Worm (Caenorhabditis elegans) whole organism, L4/young adult: ENCODE results near the gene Y41C4A.7.

Source experiments
- W03F9.2 ChIP-seq: fragments of 150-350 bp; optimal IDR thresholded peaks from 2 replicates; lab custom pipeline; 2014; ENCODE audit warnings: missing biosample characterization, missing genetic modification characterization
- dao-5 ChIP-seq: sonication (generic microtip); optimal IDR thresholded peaks from 2 replicates; lab custom pipeline; 2016; ENCODE audit warnings: missing genotype, missing genetic modification characterization, moderate library complexity, missing compliant biosample characterization
- him-1 ChIP-seq: sonication (generic microtip); optimal IDR thresholded peaks from 2 replicates; lab custom pipeline; 2016; ENCODE audit warnings: missing genotype, missing genetic modification reagents, missing genetic modification characterization, missing compliant biosample characterization

Gene Y41C4A.7

ce11 chrIII:11718548-11718947, 19.9 kb downstream of the Y41C4A.7 start, which contains the start of gene Y41C4A.9:
TSS of gene Y41C4A.9 (minus strand) at chrIII:11718645.
- TF ChIP-seq him-1 (tag; lab: Kevin White, UChicago): no peak

DNA sequence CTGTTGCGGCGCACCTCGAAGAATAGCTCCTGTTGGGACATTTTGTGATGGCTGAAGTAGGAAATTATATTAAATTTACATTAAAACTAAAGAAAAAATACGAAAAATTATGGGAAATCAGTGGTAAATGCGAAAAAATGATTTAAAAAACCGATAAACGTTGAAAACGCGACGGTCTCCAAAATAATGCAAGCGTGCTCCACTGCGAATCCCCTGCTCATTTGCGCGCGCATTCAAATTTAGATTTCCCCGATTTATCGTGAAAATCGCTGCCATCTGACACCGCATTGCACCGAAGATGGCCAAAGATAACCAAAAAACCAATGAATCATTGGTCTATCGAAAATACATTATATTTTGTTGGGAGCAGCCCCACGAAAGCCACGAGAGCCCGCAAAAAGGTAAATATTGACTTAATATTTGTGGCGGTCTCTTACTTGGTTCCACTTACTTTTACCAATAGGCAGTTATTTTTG, 20.8 kb downstream of the Y41C4A.7 start, which contains the start of the genes elb-1 and Y41C4A.11:
Gene elb-1, minus strand, starts transcription at position 51 of the 476 bp plus-strand sequence.
Gene Y41C4A.11, plus strand, starts transcription at position 461 of the 476 bp plus-strand sequence.
- no peak for TF ChIP-seq W03F9.2
- no peak for TF ChIP-seq him-1 (tag; lab: Kevin White, UChicago)
- TF ChIP-seq dao-5 (tag; lab: Kevin White, UChicago): no peak

ce11 chrIII:11721405-11721804, 22.7 kb downstream of the Y41C4A.7 start, which contains the start of gene Y41C4A.32:
TSS of gene Y41C4A.32 (plus strand) at chrIII:11721706.
- TF ChIP-seq him-1 (tag; lab: Kevin White, UChicago) (no peak), dao-5 (tag; lab: Kevin White, UChicago) (no peak), W03F9.2 (no peak)

- TF ChIP-seq dao-5 (tag; lab: Kevin White, UChicago): no peak
- no peak for TF ChIP-seq him-1 (tag; lab: Kevin White, UChicago)
- no peak for TF ChIP-seq W03F9.2
Observed at ce11 chrIII:11726590-11726989, 27.9 kb downstream of the Y41C4A.7 start, which contains the start of gene Y41C4A.12. TSS of gene Y41C4A.12 (minus strand) at chrIII:11726690.

DNA sequence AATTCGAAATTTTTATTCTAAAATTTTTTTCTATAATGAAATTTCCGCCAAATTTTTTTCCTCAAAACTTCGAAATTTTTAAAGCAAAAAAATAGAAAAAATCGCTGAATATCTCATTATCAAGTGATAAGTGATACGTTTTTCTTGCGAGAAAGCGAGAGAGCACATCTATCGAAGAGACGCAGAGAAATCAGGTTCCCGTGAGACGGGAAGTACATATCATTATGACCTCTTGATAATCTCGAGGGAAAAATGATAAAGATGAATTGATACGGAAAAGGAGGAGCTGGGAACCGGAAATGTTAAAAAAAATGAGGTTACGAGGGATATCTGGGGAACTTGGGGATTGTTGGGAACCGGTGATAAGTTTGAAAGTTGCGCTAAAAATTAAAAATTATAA, 28.3 kb downstream of the Y41C4A.7 start:
- no peak for TF ChIP-seq him-1 (tag; lab: Kevin White, UChicago)
- no peak for TF ChIP-seq dao-5 (tag; lab: Kevin White, UChicago)
- TF ChIP-seq W03F9.2: no peak

- TF ChIP-seq dao-5 (tag; lab: Kevin White, UChicago) (no peak), W03F9.2 (no peak), him-1 (tag; lab: Kevin White, UChicago) (no peak)
Observed at ce11 chrIII:11730312-11730711, 31.6 kb downstream of the Y41C4A.7 start, which contains the start of gene Y41C4A.18. TSS of gene Y41C4A.18 (plus strand) at chrIII:11730612.

DNA sequence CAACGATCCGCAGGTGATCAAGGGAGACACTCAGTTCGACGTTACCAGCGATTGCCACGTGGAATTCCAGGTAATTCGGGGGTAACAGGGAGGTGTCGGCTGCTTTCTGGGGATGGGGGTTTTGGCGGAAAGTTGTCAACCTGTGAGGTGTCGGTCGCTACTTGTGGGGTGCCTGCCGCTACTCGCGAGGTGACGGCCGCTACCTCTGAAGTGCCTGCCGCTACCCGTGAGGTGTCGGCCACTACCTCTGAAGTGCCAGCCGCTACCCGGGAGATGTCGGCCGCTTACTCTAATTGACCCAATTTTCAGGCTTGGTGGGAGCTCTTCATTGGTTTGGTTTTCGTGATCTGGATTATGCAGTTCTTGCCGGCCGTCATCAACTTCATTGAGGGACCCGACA, 32.2 kb downstream of the Y41C4A.7 start:
- TF ChIP-seq dao-5 (tag; lab: Kevin White, UChicago) (no peak), him-1 (tag; lab: Kevin White, UChicago) (no peak), W03F9.2 (no peak)

DNA sequence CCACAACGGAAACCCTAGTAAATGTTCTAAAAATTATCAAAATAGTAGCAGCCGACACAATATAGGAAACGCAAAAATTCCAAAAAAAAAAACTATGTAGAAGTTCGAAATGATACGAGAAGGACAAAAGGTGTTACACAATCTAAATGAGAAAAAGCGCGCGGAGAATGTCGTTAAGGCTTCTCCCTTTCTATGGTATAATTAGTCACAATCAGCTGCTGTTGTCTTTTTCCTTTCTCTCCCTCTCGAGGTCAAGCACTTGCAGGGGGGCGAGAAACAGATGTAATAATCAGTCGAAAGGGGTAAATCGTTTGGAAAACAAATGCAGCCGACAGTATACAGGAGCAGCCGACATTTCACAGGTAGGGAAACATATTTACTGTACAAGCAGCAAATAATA, 32.8 kb downstream of the Y41C4A.7 start:
- TF ChIP-seq dao-5 (tag; lab: Kevin White, UChicago) (no peak), him-1 (tag; lab: Kevin White, UChicago) (no peak), W03F9.2 (no peak)

DNA sequence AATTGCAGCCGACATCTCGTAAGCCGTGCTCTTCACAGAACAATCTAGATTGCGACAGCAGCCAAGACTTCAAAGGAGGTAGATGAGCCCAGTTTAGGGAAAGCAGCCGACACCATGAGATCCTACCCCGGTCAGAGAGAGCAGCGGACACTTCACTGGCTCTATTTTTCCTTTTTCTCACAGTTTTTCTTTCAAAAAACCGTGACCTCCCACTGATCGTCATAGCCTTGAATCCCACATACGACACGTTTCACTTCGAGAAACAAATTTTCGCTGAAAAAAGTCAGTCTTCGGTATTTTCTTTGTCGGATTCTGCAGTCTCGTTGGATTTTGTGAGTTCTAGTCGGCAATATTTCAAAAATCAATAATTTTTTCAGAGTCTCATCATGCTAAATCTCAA, 33.4 kb downstream of the Y41C4A.7 start, which contains the start of gene Y41C4A.21:
Gene Y41C4A.21, plus strand, starts transcription at position 301 of the 400 bp plus-strand sequence.
- TF ChIP-seq W03F9.2 (no peak), dao-5 (tag; lab: Kevin White, UChicago) (no peak), him-1 (tag; lab: Kevin White, UChicago) (no peak)

DNA sequence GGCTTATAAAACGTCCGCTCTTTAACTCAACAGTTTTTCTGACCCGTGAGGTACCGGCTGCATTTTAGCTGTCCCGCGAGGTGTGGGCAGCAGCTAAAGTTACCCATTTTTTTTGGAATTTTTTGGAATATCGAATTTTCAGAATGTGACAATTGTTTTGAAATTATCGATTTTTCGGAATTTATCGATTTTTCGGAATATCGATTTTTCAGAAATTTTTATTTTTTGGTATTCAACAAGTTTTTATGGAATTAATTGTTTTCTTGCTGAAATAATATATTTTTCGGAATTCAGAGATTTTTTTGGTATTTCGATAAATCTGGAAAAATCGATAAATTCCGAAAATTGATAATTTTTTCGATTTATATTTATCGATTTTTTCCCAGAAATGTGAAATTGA, 34.3 kb downstream of the Y41C4A.7 start:
- no peak for TF ChIP-seq W03F9.2
- no peak for TF ChIP-seq him-1 (tag; lab: Kevin White, UChicago)
- no peak for TF ChIP-seq dao-5 (tag; lab: Kevin White, UChicago)

ce11 chrIII:11737527-11737926, 38.9 kb downstream of the Y41C4A.7 start, which contains the start of gene sup-1:
TSS of gene sup-1 (minus strand) at chrIII:11737627.
- TF ChIP-seq W03F9.2 (no peak), dao-5 (tag; lab: Kevin White, UChicago) (no peak), him-1 (tag; lab: Kevin White, UChicago) (no peak)

- no peak for TF ChIP-seq W03F9.2
- no peak for TF ChIP-seq dao-5 (tag; lab: Kevin White, UChicago)
- no peak for TF ChIP-seq him-1 (tag; lab: Kevin White, UChicago)
Observed at ce11 chrIII:11738482-11738881, 39.8 kb downstream of the Y41C4A.7 start.

DNA sequence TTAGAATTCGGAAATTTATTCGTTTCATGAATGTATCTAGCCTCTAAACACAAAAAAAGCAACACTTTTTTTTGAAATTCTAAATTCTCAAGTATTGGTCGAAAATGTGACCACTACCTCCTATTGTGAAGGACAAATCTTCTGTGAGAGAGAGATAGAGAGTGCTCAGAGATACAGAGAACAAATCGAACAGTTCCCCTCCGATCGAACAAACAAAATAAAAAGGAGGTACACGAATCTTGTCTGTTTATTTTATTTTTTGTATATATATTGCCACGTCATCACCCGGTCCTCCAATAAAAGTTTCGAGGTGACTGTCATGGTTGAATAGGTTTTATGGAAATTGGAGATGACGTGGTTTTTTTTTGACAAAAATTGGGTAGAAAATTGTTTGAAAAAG, 42.2 kb downstream of the Y41C4A.7 start:
- TF ChIP-seq dao-5 (tag; lab: Kevin White, UChicago) (no peak), him-1 (tag; lab: Kevin White, UChicago) (no peak), W03F9.2 (no peak)

DNA sequence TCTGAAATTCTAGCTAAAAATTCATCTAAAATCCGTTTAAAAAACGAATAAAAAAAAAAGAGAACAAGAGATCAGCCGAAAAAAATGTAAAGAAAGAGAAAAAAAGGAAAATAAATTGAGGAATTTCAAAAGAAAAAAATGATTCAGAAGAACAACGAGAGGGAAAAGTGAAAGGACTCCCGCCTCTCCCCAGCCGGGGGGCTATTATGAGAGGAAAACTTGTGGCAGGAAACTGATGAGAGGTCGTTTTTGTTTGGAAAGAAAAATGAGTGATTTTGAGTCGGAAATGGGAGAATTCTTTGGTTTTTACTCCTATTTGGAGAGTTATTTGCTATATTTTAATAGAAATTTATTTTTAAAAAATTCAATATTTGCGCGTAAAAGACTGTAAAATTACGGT, 43.5 kb downstream of the Y41C4A.7 start:
- no peak for TF ChIP-seq dao-5 (tag; lab: Kevin White, UChicago)
- TF ChIP-seq him-1 (tag; lab: Kevin White, UChicago): no peak
- TF ChIP-seq W03F9.2: no peak

- TF ChIP-seq dao-5 (tag; lab: Kevin White, UChicago) (no peak), W03F9.2 (peak; percentile 46), him-1 (tag; lab: Kevin White, UChicago) (peak; percentile 11)
Observed at ce11 chrIII:11746718-11747117, 48.0 kb downstream of the Y41C4A.7 start, which contains the start of gene mrt-2. TSS of gene mrt-2 (plus strand) at chrIII:11746766.
